Worm (Caenorhabditis elegans) whole organism, L4 larva: ENCODE data around the gene T26H5.10.

Experiments
- F26F4.8 ChIP-seq: fragments of 200-800 bp; sonication (Bioruptor generic); conservative IDR thresholded peaks from 2 replicates; pipeline ENCODE4 v1.3.6; 2022; ENCODE audit warnings: missing genetic modification characterization, missing compliant biosample characterization
- T20F7.1 ChIP-seq: fragments of 200-800 bp; sonication (Bioruptor generic); optimal IDR thresholded peaks from 2 replicates; lab custom pipeline; 2018; ENCODE audit warnings: mild to moderate bottlenecking, missing genetic modification characterization, missing compliant biosample characterization
- Y105C5A.15 ChIP-seq: fragments of 200-800 bp; sonication (Bioruptor generic); IDR thresholded peaks from 2 replicates; pipeline ENCODE4 v1.3.6; 2022; ENCODE audit warnings: missing genetic modification characterization, missing compliant biosample characterization
- Y75B8A.6 ChIP-seq: fragments of 200-800 bp; sonication (Bioruptor generic); IDR thresholded peaks from 2 replicates; pipeline ENCODE4 v1.3.6; 2022; ENCODE audit warnings: missing genetic modification reagents, missing genetic modification characterization, missing compliant biosample characterization
- ZK337.2 ChIP-seq: fragments of 200-800 bp; sonication (Bioruptor generic); IDR thresholded peaks from 2 replicates; pipeline ENCODE4 v1.3.6; 2022; ENCODE audit warnings: missing genetic modification reagents, missing genetic modification characterization, missing compliant biosample characterization
- aha-1 ChIP-seq: fragments of 150-350 bp; peaks from one replicate; lab custom pipeline; 2014; ENCODE audit warnings: missing biosample characterization, missing genetic modification characterization
- ceh-62 ChIP-seq: sonication (generic microtip); optimal IDR thresholded peaks from 2 replicates; lab custom pipeline; 2017; ENCODE audit warnings: missing biosample characterization, missing genetic modification characterization
- daf-16 ChIP-seq, 3 experiments: sonication (generic microtip); optimal IDR thresholded peaks; 2 replicates each; lab custom pipeline; 2016 to 2017; ENCODE audit warnings: missing genetic modification characterization in 3 of 3, missing genetic modification reagents in 3 of 3, mild to moderate bottlenecking in 2 of 3, missing compliant biosample characterization in 2 of 3, missing biosample characterization in 1 of 3, moderate library complexity in 1 of 3
- dve-1 ChIP-seq: sonication (generic microtip); optimal IDR thresholded peaks from 2 replicates; lab custom pipeline; 2017; ENCODE audit warnings: antibody characterized with exemption, mild to moderate bottlenecking, missing genetic modification characterization, missing compliant biosample characterization; ENCODE audit not compliant: insufficient read depth
- egl-27 ChIP-seq: sonication (generic microtip); optimal IDR thresholded peaks from 3 replicates; lab custom pipeline; 2017; ENCODE audit warnings: missing biosample characterization, missing genetic modification reagents, missing genetic modification characterization
- lin-38 ChIP-seq: fragments of 200-800 bp; sonication (Bioruptor generic); IDR thresholded peaks from 2 replicates; pipeline ENCODE4 v1.3.6; 2022; ENCODE audit warnings: missing genetic modification reagents, missing genetic modification characterization, missing compliant biosample characterization
- lin-39 ChIP-seq: fragments of 150-350 bp; optimal IDR thresholded peaks from 2 replicates; lab custom pipeline; 2014; ENCODE audit warnings: missing biosample characterization, missing genetic modification reagents, missing genetic modification characterization
- madf-5 ChIP-seq, 2 experiments: fragments of 200-800 bp; sonication (Bioruptor generic); IDR thresholded peaks; 2 replicates each; pipeline ENCODE4 v1.3.6; 2022; ENCODE audit warnings: missing compliant biosample characterization in 2 of 2, missing genetic modification characterization in 2 of 2
- madf-9 ChIP-seq: fragments of 200-800 bp; sonication (Bioruptor generic); conservative IDR thresholded peaks from 2 replicates; pipeline ENCODE4 v1.3.6; 2022; ENCODE audit warnings: missing genetic modification reagents, missing genetic modification characterization, missing compliant biosample characterization
- mep-1 ChIP-seq: fragments of 150-350 bp; sonication (generic microtip); optimal IDR thresholded peaks from 3 replicates; lab custom pipeline; 2014; ENCODE audit warnings: missing biosample characterization, missing genetic modification characterization
- mxl-2 ChIP-seq: fragments of 200-800 bp; sonication (Bioruptor generic); conservative IDR thresholded peaks from 2 replicates; pipeline ENCODE4 v1.3.6; 2022; ENCODE audit warnings: missing genetic modification reagents, missing genetic modification characterization, missing compliant biosample characterization
- mxl-3 ChIP-seq: fragments of 200-800 bp; sonication (Bioruptor generic); optimal IDR thresholded peaks from 2 replicates; lab custom pipeline; 2018; ENCODE audit warnings: mild to moderate bottlenecking, missing genetic modification characterization, missing compliant biosample characterization
- nhr-11 ChIP-seq: fragments of 150-350 bp; optimal IDR thresholded peaks from 2 replicates; lab custom pipeline; 2014; ENCODE audit warnings: missing biosample characterization, missing genetic modification characterization
- nhr-28 ChIP-seq: fragments of 150-350 bp; optimal IDR thresholded peaks from 2 replicates; lab custom pipeline; 2014; ENCODE audit warnings: missing biosample characterization, missing genetic modification characterization
- nhr-41 ChIP-seq: fragments of 200-800 bp; sonication (Bioruptor generic); IDR thresholded peaks from 2 replicates; pipeline ENCODE4 v1.3.6; 2022; ENCODE audit warnings: missing genetic modification reagents, missing genetic modification characterization, missing compliant biosample characterization
- nhr-48 ChIP-seq: sonication (generic microtip); optimal IDR thresholded peaks from 2 replicates; lab custom pipeline; 2016; ENCODE audit warnings: mild to moderate bottlenecking, missing genetic modification characterization, missing compliant biosample characterization
- pha-4 ChIP-seq, 2 experiments: fragments of 150-350 bp in 1 of 2; fragments of 200-800 bp in 1 of 2; sonication (Bioruptor generic) in 1 of 2; IDR thresholded peaks in 1 of 2; optimal IDR thresholded peaks in 1 of 2; 2 replicates each; pipeline versions ENCODE4 v1.3.6 to Lab custom; 2014 to 2022; ENCODE audit warnings: missing genetic modification characterization in 2 of 2, missing genetic modification reagents in 2 of 2, missing biosample characterization in 1 of 2, missing compliant biosample characterization in 1 of 2
- pqm-1 ChIP-seq: sonication (generic microtip); optimal IDR thresholded peaks from 2 replicates; lab custom pipeline; 2017; ENCODE audit warnings: missing biosample characterization, missing genetic modification characterization
- saeg-2 ChIP-seq: fragments of 200-800 bp; sonication (Bioruptor generic); IDR thresholded peaks from 2 replicates; pipeline ENCODE4 v1.3.6; 2022; ENCODE audit warnings: missing genetic modification reagents, missing genetic modification characterization, missing compliant biosample characterization
- spr-1 ChIP-seq: sonication (generic microtip); optimal IDR thresholded peaks from 2 replicates; lab custom pipeline; 2016; ENCODE audit warnings: mild to moderate bottlenecking, missing genetic modification characterization, missing compliant biosample characterization
- spr-3 ChIP-seq: fragments of 200-800 bp; sonication (Bioruptor generic); optimal IDR thresholded peaks from 2 replicates; lab custom pipeline; 2018; ENCODE audit warnings: mild to moderate bottlenecking, missing genetic modification characterization, missing compliant biosample characterization
- tag-97 ChIP-seq: fragments of 200-800 bp; sonication (Bioruptor generic); IDR thresholded peaks from 2 replicates; pipeline ENCODE4 v1.3.6; 2022; ENCODE audit warnings: missing genetic modification characterization, missing compliant biosample characterization
- unc-62 ChIP-seq, 3 experiments: fragments of 150-350 bp in 1 of 3; sonication (generic microtip); optimal IDR thresholded peaks in 2 of 3; peaks in 1 of 3; 1 replicate in 1 of 3; 2 replicates in 2 of 3; lab custom pipeline; 2014 to 2017; ENCODE audit warnings: missing biosample characterization in 3 of 3, missing genetic modification characterization in 3 of 3, missing genetic modification reagents in 3 of 3, missing genotype in 1 of 3
- zfp-2 ChIP-seq: sonication (generic microtip); optimal IDR thresholded peaks from 2 replicates; lab custom pipeline; 2016; ENCODE audit warnings: mild to moderate bottlenecking, missing genetic modification characterization, missing compliant biosample characterization

The T26H5.10 gene

DNA sequence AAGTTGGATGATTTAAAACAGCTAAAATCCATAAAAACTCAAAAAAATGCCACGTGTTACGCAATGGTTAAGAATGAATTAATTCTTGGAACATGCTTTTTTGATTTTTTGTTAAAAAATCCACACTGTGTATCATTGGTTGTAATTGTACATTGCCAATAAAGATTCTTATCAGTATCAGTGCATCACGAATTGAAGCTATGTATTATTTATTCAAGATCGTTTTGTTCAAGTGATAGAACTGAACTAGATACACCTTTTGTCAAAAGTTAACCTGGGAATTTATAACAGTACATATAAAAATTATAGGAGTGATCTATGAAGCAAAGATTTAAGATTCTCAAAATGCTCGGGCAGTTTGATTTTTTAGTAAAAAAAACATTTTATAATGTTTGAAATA is 9.0 kb downstream of the T26H5.10 start:
- TF ChIP-seq madf-5 (GFP tag; IDR thresholded peaks at IDR 0.05; lab: Robert Waterston, UW), result no peak
- peak; percentile 57 for TF ChIP-seq pqm-1 (tag; lab: Kevin White, UChicago)
- no peak for TF ChIP-seq spr-3
- no peak for TF ChIP-seq saeg-2 (GFP tag; lab: Robert Waterston, UW)
- TF ChIP-seq daf-16 (GFP tag; optimal IDR thresholded peaks at IDR 0.05; lab: Kevin White, UChicago), result no peak
- peak; percentile 53 for TF ChIP-seq daf-16 (tag; optimal IDR thresholded peaks at IDR 0.05; lab: Kevin White, UChicago)
- no peak for TF ChIP-seq madf-9 (GFP tag; lab: Robert Waterston, UW)
- no peak for TF ChIP-seq mep-1 (tag; lab: Kevin White, UChicago)

DNA sequence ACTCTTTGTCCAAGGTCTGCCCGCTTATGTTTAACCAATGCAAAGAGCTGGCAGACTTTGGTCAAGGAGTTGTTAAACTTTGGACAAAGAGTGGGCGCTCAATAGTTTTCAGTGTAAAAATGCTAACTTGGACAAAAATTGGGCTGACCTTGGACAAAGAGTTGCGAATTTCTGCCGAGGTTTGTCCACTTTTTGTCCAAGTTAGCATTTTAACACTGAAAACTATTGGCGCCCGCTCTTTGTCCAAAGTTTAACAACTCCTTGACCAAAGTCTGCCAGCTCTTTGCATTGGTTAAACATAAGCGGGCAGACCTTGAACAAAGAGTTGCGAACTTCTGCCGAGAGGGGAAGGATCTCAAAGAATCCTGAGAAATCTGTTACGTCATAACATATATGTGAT is 10.0 kb downstream of the T26H5.10 start:
- TF ChIP-seq mxl-2 (GFP tag; lab: Robert Waterston, UW) (peak; percentile 56; the same call in 1 of the 2 replicates), aha-1 (tag; lab: Kevin White, UChicago) (peak; percentile 38)

DNA sequence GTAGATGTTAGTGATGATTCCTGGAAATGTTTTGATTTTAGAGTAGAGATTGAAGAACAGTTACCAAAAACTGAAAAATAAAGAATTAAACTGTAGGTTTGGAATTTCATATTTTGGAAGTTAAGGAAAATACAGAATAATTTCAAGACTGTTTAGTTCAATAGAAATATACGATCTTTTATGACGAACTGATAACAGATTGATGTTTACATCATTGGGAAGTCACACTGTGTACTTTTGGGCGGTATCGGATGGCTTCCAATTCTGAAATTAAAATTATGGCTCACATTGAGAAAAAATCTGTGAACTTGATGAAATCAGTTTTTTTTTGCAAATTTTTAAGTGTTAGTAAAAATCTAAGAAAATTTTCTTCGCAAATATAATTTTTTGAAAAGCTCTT is 11.2 kb downstream of the T26H5.10 start, which contains the start of gene T26H5.8:
Gene T26H5.8 (minus strand): TSS at position 270 of the 400 bp plus-strand sequence.
- TF ChIP-seq aha-1 (tag; lab: Kevin White, UChicago) (peak; percentile 17), pqm-1 (tag; lab: Kevin White, UChicago) (peak; percentile 92), madf-5 (GFP tag; IDR thresholded peaks at IDR 0.05; lab: Robert Waterston, UW) (no peak), T20F7.1 (GFP tag; lab: Kevin White, UChicago) (no peak), nhr-28 (tag; lab: Kevin White, UChicago) (peak; percentile 80), dve-1 (tag; lab: Kevin White, UChicago) (peak; percentile 26), daf-16 (GFP tag; optimal IDR thresholded peaks at IDR 0.05; lab: Kevin White, UChicago) (no peak), daf-16 (tag; optimal IDR thresholded peaks at IDR 0.05; lab: Kevin White, UChicago) (peak; percentile 97), lin-38 (GFP tag; lab: Robert Waterston, UW) (no peak)

DNA sequence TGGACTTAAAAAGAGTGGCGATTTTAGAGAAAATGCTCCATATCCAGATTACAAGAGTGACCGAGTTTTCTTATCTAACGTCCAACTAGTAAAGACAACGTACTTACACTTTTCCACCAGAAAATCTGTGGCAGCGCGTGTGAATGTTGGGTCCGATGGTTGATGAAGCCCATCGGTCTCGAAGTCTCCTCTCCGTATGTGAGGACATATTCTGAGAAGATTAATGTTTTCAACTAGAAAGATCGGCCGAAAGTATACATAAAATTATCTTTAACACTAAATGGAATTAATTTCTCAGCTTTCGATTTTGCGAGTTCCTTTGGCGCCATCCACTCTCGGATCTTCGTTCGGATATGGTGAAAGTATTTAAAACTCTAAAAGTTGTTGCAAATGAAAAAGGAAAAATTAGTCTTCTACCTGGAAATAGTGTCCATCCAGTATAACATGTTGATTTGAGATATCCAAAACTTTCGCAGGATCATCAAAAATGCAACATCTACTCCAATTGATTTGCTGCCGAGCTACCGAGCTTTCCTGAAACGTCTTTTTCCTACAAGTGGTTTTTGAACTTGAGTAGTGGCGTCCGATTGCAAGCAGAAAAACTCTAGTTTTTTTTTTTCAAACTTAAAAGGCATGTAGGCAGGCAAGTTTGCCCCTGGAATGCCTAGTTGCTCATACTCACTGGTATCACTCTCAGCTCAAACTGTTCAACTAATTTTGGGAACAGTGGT is 12.1 kb downstream of the T26H5.10 start:
- peak; percentile 63; the same call in 1 of the 2 replicates for TF ChIP-seq Y75B8A.6 (GFP tag; lab: Robert Waterston, UW)
- TF ChIP-seq mxl-3 (GFP tag; lab: Kevin White, UChicago), result no peak
- 0 out of 2 replicates have a peak, but pooled peaks have one; percentile 35 for TF ChIP-seq tag-97
- TF ChIP-seq lin-39 (tag; lab: Kevin White, UChicago), result peak; percentile 33
- TF ChIP-seq ZK337.2 (GFP tag; lab: Robert Waterston, UW), result 0 out of 2 replicates have a peak, but pooled peaks have one; percentile 35
- TF ChIP-seq unc-62 (GFP tag; optimal IDR thresholded peaks at IDR 0.05 in 1 of 2; lab: Kevin White, UChicago), result peak in 1 of 2 experiments; percentile 63
- TF ChIP-seq unc-62 (tag; optimal IDR thresholded peaks at IDR 0.05; lab: Kevin White, UChicago), result no peak
- TF ChIP-seq pha-4 (GFP tag; IDR thresholded peaks at IDR 0.05; lab: Robert Waterston, UW), result no peak
- TF ChIP-seq pha-4 (tag; optimal IDR thresholded peaks at IDR 0.05; lab: Kevin White, UChicago), result no peak
- TF ChIP-seq, all 104 proteins: peak for 5

DNA sequence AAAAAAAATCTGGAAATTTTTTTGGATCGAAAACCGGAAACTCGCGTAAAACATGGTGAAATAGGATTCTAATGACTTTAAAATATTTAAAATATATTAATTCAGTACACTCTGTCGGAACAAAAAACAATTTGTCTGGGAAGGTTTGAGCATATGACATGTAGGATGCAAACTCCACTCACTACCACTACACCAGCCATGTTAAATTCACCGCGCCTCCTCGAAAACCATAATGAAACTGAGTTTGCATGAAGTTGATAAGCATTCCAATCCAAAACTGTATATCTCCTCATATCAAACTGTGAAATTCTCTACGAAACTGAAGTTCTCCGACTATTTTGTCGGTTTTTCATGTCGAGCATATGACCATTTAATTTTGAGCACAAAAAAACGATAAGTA is 14.5 kb downstream of the T26H5.10 start:
- TF ChIP-seq nhr-41 (GFP tag; lab: Robert Waterston, UW) (peak; percentile 69; the same call in 1 of the 2 replicates), Y105C5A.15 (GFP tag; lab: Robert Waterston, UW) (peak; percentile 40; the same call in 1 of the 2 replicates), F26F4.8 (GFP tag; lab: Robert Waterston, UW) (peak; percentile 74; the same call in 1 of the 2 replicates)
- TF ChIP-seq, all 104 proteins: peak for 3; not testable (repeated sequence) for 101

DNA sequence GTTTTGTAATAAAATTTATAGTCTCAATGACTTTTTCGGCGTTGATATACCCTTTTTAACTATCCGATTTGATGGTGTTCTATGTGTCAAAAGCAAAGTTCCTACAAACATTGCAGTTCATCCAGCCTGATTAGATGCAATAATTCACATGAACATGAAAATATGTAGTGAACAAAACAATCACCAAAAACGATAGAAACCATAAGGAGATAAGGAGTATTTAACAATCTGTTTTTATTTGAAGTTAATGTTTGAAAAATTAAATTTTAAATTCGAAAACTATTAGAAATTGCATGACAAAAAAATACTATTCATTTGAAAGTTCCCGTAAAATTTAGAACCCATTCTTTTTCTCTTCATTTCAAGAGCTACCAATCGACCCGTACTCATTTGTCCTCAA is 16.7 kb downstream of the T26H5.10 start, which contains the start of gene fbxa-209:
Gene fbxa-209 (minus strand): TSS at position 101 of the 400 bp plus-strand sequence.
- TF ChIP-seq zfp-2 (tag; lab: Kevin White, UChicago), result no peak
- no peak for TF ChIP-seq spr-1 (tag; lab: Kevin White, UChicago)
- no peak for TF ChIP-seq nhr-11
- no peak for TF ChIP-seq daf-16 (GFP tag; optimal IDR thresholded peaks at IDR 0.05; lab: Kevin White, UChicago)
- peak; percentile 23 for TF ChIP-seq daf-16 (tag; optimal IDR thresholded peaks at IDR 0.05; lab: Kevin White, UChicago)
- TF ChIP-seq nhr-48 (tag; lab: Kevin White, UChicago), result no peak
- TF ChIP-seq T20F7.1 (GFP tag; lab: Kevin White, UChicago), result peak; percentile 31
- no peak for TF ChIP-seq ceh-62
- no peak for TF ChIP-seq egl-27
- TF ChIP-seq dve-1 (tag; lab: Kevin White, UChicago), result peak; percentile 41
